Worm (Caenorhabditis elegans) whole organism, L1 larva: Measurements from ENCODE around the gene R07G3.7.

ENCODE experiments used
- F16B12.6 ChIP-seq: fragments of 150-350 bp; optimal IDR thresholded peaks from 2 replicates; lab custom pipeline; 2014; ENCODE audit warnings: missing biosample characterization, missing genetic modification characterization
- aha-1 ChIP-seq: fragments of 150-350 bp; optimal IDR thresholded peaks from 2 replicates; lab custom pipeline; 2014; ENCODE audit warnings: missing biosample characterization, missing genetic modification characterization
- blmp-1 ChIP-seq: fragments of 150-350 bp; optimal IDR thresholded peaks from 2 replicates; lab custom pipeline; 2014; ENCODE audit warnings: missing biosample characterization, missing genetic modification characterization
- ceh-82 ChIP-seq, 3 experiments: fragments of 150-350 bp in 1 of 3; sonication (generic microtip) in 2 of 3; optimal IDR thresholded peaks; 2 replicates each; lab custom pipeline; 2014 to 2017; ENCODE audit warnings: missing biosample characterization in 3 of 3, missing genetic modification characterization in 3 of 3
- elt-2 ChIP-seq: sonication (generic microtip); optimal IDR thresholded peaks from 2 replicates; lab custom pipeline; 2016; ENCODE audit warnings: missing genetic modification characterization, mild to moderate bottlenecking, inconsistent platforms, missing compliant biosample characterization, missing genetic modification reagents
- mep-1 ChIP-seq: fragments of 150-350 bp; optimal IDR thresholded peaks from 2 replicates; lab custom pipeline; 2014; ENCODE audit warnings: missing biosample characterization, missing genetic modification characterization
- nhr-237 ChIP-seq: fragments of 150-350 bp; optimal IDR thresholded peaks from 2 replicates; lab custom pipeline; 2014; ENCODE audit warnings: missing biosample characterization, missing genetic modification characterization
- nhr-76 ChIP-seq: sonication (generic microtip); optimal IDR thresholded peaks from 2 replicates; lab custom pipeline; 2017; ENCODE audit warnings: missing biosample characterization, missing genetic modification characterization
- nhr-90 ChIP-seq: sonication (generic microtip); optimal IDR thresholded peaks from 2 replicates; lab custom pipeline; 2016; ENCODE audit warnings: mild to moderate bottlenecking, missing genetic modification characterization, missing compliant biosample characterization; ENCODE audit not compliant: poor library complexity
- snpc-4 ChIP-seq: fragments of 150-350 bp; optimal IDR thresholded peaks from 2 replicates; lab custom pipeline; 2014; ENCODE audit warnings: missing biosample characterization, missing genetic modification characterization
- unc-130 ChIP-seq: fragments of 150-350 bp; optimal IDR thresholded peaks from 2 replicates; lab custom pipeline; 2017; ENCODE audit warnings: missing biosample characterization, missing genetic modification characterization, inconsistent platforms
- unc-62 ChIP-seq: fragments of 150-350 bp; optimal IDR thresholded peaks from 2 replicates; lab custom pipeline; 2014; ENCODE audit warnings: missing biosample characterization, missing genetic modification reagents, missing genetic modification characterization
- ztf-4 ChIP-seq: fragments of 150-350 bp; optimal IDR thresholded peaks from 2 replicates; lab custom pipeline; 2014; ENCODE audit warnings: missing biosample characterization, missing genetic modification characterization

ce11 chrII:7623466-7623865 is 9.9 kb upstream of the R07G3.7 start:
- TF ChIP-seq blmp-1 (tag; lab: Kevin White, UChicago) (peak; percentile 37), aha-1 (tag; lab: Kevin White, UChicago) (no peak), snpc-4 (tag; lab: Kevin White, UChicago) (no peak), ztf-4 (tag; lab: Kevin White, UChicago) (no peak), nhr-90 (no peak), nhr-76 (tag; lab: Kevin White, UChicago) (no peak), unc-62 (no peak), F16B12.6 (tag; lab: Kevin White, UChicago) (no peak), mep-1 (tag; lab: Kevin White, UChicago) (no peak), ceh-82 (tag; optimal IDR thresholded peaks at IDR 0.05; lab: Kevin White, UChicago) (no peak), elt-2 (tag; lab: Kevin White, UChicago) (peak; percentile 48), unc-130 (tag; lab: Kevin White, UChicago) (no peak), nhr-237 (tag; lab: Kevin White, UChicago) (no peak)
